Worm (Caenorhabditis elegans): ENCODE measurements around the gene thn-2.

DNA sequence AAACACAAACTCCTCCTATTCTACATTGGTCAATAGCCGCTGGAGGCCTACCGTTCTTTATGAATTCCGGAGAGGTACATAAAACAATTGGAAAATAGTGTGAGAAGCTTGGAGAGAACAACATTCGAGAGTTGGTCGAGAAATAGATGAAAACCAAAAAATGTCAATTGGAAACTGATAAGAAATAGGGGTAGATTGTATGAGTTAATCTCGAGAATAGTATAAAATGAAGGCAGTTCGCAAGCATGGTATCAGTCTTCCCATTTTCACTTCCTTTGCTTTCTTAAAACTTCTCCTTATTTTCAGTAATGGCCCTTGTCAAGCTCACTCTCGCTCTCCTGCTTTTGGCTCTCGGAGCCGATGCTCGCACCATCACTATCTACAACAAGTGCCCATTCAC lies at the start of gene thn-2:
- TF ChIP-seq aly-2 (tag; optimal IDR thresholded peaks at IDR 0.05) = no peak
- no peak for TF ChIP-seq ama-1 (optimal IDR thresholded peaks at IDR 0.05)

All from whole organism, L3 larva.